Worm (Caenorhabditis elegans) whole organism, L2 larva: ENCODE measurements around the gene ife-5.

Experiments used
- F13H6.1 ChIP-seq: sonication (generic microtip); optimal IDR thresholded peaks from 2 replicates; lab custom pipeline; 2016; ENCODE audit warnings: missing genetic modification characterization, missing compliant biosample characterization
- ceh-82 ChIP-seq: fragments of 150-350 bp; optimal IDR thresholded peaks from 2 replicates; lab custom pipeline; 2014; ENCODE audit warnings: missing biosample characterization, missing genetic modification characterization
- crh-2 ChIP-seq: sonication (generic microtip); optimal IDR thresholded peaks from 2 replicates; lab custom pipeline; 2017; ENCODE audit warnings: missing biosample characterization, missing genetic modification characterization
- dmd-4 ChIP-seq: sonication (generic microtip); optimal IDR thresholded peaks from 2 replicates; lab custom pipeline; 2017; ENCODE audit warnings: missing biosample characterization, missing genetic modification characterization
- egl-27 ChIP-seq: sonication (generic microtip); optimal IDR thresholded peaks from 3 replicates; lab custom pipeline; 2017; ENCODE audit warnings: missing biosample characterization, missing genetic modification reagents, missing genetic modification characterization
- nhr-10 ChIP-seq: sonication (generic microtip); optimal IDR thresholded peaks from 2 replicates; lab custom pipeline; 2017; ENCODE audit warnings: missing biosample characterization, missing genetic modification characterization
- nhr-11 ChIP-seq: fragments of 150-350 bp; optimal IDR thresholded peaks from 2 replicates; lab custom pipeline; 2014; ENCODE audit warnings: missing biosample characterization, missing genetic modification characterization
- unc-62 ChIP-seq: fragments of 150-350 bp; optimal IDR thresholded peaks from 2 replicates; lab custom pipeline; 2014; ENCODE audit warnings: missing biosample characterization, missing genetic modification reagents, missing genetic modification characterization

- TF ChIP-seq unc-62 (GFP tag; lab: Kevin White, UChicago) (no peak), F13H6.1 (tag; lab: Kevin White, UChicago) (no peak), egl-27 (tag; lab: Kevin White, UChicago) (peak; percentile 26), nhr-11 (tag; lab: Kevin White, UChicago) (no peak), dmd-4 (tag; lab: Kevin White, UChicago) (no peak), ceh-82 (tag; lab: Kevin White, UChicago) (no peak), nhr-10 (tag; lab: Kevin White, UChicago) (no peak), crh-2 (tag; lab: Kevin White, UChicago) (no peak)
Observed at ce11 chrII:12237555-12237954, 42.9 kb upstream of the ife-5 start.
